Worm (Caenorhabditis elegans) whole organism, L1 larva: ENCODE results near the gene orc-3.

Source experiments
- C04F5.9 ChIP-seq: sonication (generic microtip); optimal IDR thresholded peaks from 2 replicates; lab custom pipeline; 2016; ENCODE audit warnings: missing genetic modification characterization, missing compliant biosample characterization
- aly-2 ChIP-seq: fragments of 150-350 bp; optimal IDR thresholded peaks from 2 replicates; lab custom pipeline; 2014; ENCODE audit warnings: missing biosample characterization, missing genetic modification characterization
- ama-1 ChIP-seq: fragments of 150-350 bp; optimal IDR thresholded peaks from 2 replicates; lab custom pipeline; 2014
- fkh-10 ChIP-seq: sonication (generic microtip); optimal IDR thresholded peaks from 2 replicates; lab custom pipeline; 2017; ENCODE audit warnings: missing biosample characterization, missing genetic modification reagents, missing genetic modification characterization
- fos-1 ChIP-seq: fragments of 150-350 bp; optimal IDR thresholded peaks from 2 replicates; lab custom pipeline; 2014; ENCODE audit warnings: missing biosample characterization, missing genetic modification characterization
- nhr-12 ChIP-seq: sonication (generic microtip); optimal IDR thresholded peaks from 2 replicates; lab custom pipeline; 2017; ENCODE audit warnings: missing biosample characterization, missing genetic modification characterization
- nhr-47 ChIP-seq: sonication (generic microtip); optimal IDR thresholded peaks from 2 replicates; lab custom pipeline; 2016; ENCODE audit warnings: mild to moderate bottlenecking, missing genetic modification characterization, moderate library complexity, missing compliant biosample characterization
- snpc-4 ChIP-seq: fragments of 150-350 bp; optimal IDR thresholded peaks from 2 replicates; lab custom pipeline; 2014; ENCODE audit warnings: missing biosample characterization, missing genetic modification characterization
- snu-23 ChIP-seq: sonication (generic microtip); optimal IDR thresholded peaks from 2 replicates; lab custom pipeline; 2016; ENCODE audit warnings: missing genetic modification characterization, missing compliant biosample characterization
- tbx-2 ChIP-seq: sonication (generic microtip); optimal IDR thresholded peaks from 2 replicates; lab custom pipeline; 2016; ENCODE audit warnings: missing genetic modification characterization, missing compliant biosample characterization
- unc-62 ChIP-seq: fragments of 150-350 bp; optimal IDR thresholded peaks from 2 replicates; lab custom pipeline; 2014; ENCODE audit warnings: missing biosample characterization, missing genetic modification reagents, missing genetic modification characterization

DNA sequence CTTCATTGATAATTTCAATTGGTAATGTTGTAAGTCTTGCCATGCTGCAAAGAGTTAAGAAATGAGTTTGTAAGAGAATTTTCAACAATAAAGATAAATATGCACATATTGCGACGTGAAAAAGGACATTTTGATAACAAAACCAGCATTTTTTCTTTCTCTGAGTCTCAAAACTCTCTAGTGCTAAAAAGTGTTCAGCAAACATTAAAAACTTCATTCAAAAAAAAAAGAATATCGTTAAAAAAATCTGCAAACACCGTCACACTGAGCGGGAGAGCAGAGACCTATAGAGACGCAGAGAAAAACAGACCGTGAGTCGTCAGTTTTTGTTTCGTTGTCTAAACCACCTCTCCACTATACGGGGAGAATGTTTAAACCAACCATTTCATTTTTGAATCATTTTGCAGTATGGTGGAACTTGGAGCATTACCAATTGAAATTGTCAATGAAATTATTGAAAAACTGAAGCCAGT, 41.2 kb downstream of the orc-3 start, which contains the start of the genes fbxa-76 and fbxa-77:
- TF ChIP-seq aly-2 = no peak
- TF ChIP-seq fos-1 (tag; lab: Kevin White, UChicago) = no peak
- no peak for TF ChIP-seq nhr-12 (tag; lab: Kevin White, UChicago)
- no peak for TF ChIP-seq snpc-4 (tag; lab: Kevin White, UChicago)
- peak; percentile 50 for TF ChIP-seq snu-23 (GFP tag; lab: Kevin White, UChicago)
- no peak for TF ChIP-seq fkh-10 (GFP tag; lab: Kevin White, UChicago)
- TF ChIP-seq unc-62 (GFP tag; lab: Kevin White, UChicago) = no peak
- no peak for TF ChIP-seq tbx-2 (tag; lab: Kevin White, UChicago)
- no peak for TF ChIP-seq C04F5.9 (tag; lab: Kevin White, UChicago)
- TF ChIP-seq nhr-47 (tag; lab: Kevin White, UChicago) = no peak
- TF ChIP-seq ama-1 (lab: Kevin White, UChicago) = no peak
